Worm (Caenorhabditis elegans) whole organism, L4 larva: ENCODE data around the gene Y38E10A.34.

Experiments
- ZK546.5 ChIP-seq, 2 experiments: sonication (generic microtip); optimal IDR thresholded peaks; 2 replicates each; lab custom pipeline; 2017; ENCODE audit warnings: missing biosample characterization in 2 of 2, missing genetic modification characterization in 2 of 2
- aly-2 ChIP-seq: sonication (generic microtip); optimal IDR thresholded peaks from 2 replicates; lab custom pipeline; 2018; ENCODE audit warnings: missing biosample characterization, missing genetic modification characterization
- arid-1 ChIP-seq: fragments of 200-800 bp; sonication (Bioruptor generic); conservative IDR thresholded peaks from 2 replicates; pipeline ENCODE4 v1.3.6; 2022; ENCODE audit warnings: missing genetic modification reagents, missing genetic modification characterization, missing compliant biosample characterization
- attf-4 ChIP-seq: sonication (generic microtip); optimal IDR thresholded peaks from 3 replicates; lab custom pipeline; 2017; ENCODE audit warnings: missing biosample characterization, missing genetic modification characterization
- fos-1 ChIP-seq: fragments of 150-350 bp; optimal IDR thresholded peaks from 2 replicates; lab custom pipeline; 2014; ENCODE audit warnings: missing biosample characterization, missing genetic modification characterization
- nhr-10 ChIP-seq: fragments of 150-350 bp; optimal IDR thresholded peaks from 2 replicates; lab custom pipeline; 2014; ENCODE audit warnings: missing biosample characterization, missing genetic modification characterization
- nhr-102 ChIP-seq: sonication (generic microtip); optimal IDR thresholded peaks from 2 replicates; lab custom pipeline; 2016; ENCODE audit warnings: mild to moderate bottlenecking, missing genetic modification characterization, moderate library complexity, missing compliant biosample characterization
- nhr-41 ChIP-seq: fragments of 200-800 bp; sonication (Bioruptor generic); IDR thresholded peaks from 2 replicates; pipeline ENCODE4 v1.3.6; 2022; ENCODE audit warnings: missing genetic modification reagents, missing genetic modification characterization, missing compliant biosample characterization
- nhr-48 ChIP-seq: sonication (generic microtip); optimal IDR thresholded peaks from 2 replicates; lab custom pipeline; 2016; ENCODE audit warnings: mild to moderate bottlenecking, missing genetic modification characterization, missing compliant biosample characterization
- unc-130 ChIP-seq: sonication (generic microtip); optimal IDR thresholded peaks from 2 replicates; lab custom pipeline; 2016; ENCODE audit warnings: missing genetic modification reagents, missing genetic modification characterization, missing compliant biosample characterization
- unc-62 ChIP-seq, 3 experiments: fragments of 150-350 bp in 1 of 3; sonication (generic microtip); optimal IDR thresholded peaks in 2 of 3; peaks in 1 of 3; 1 replicate in 1 of 3; 2 replicates in 2 of 3; lab custom pipeline; 2014 to 2017; ENCODE audit warnings: missing biosample characterization in 3 of 3, missing genetic modification characterization in 3 of 3, missing genetic modification reagents in 3 of 3, missing genotype in 1 of 3
- zag-1 ChIP-seq: fragments of 150-350 bp; optimal IDR thresholded peaks from 2 replicates; lab custom pipeline; 2014; ENCODE audit warnings: missing biosample characterization, missing genetic modification characterization

- TF ChIP-seq nhr-102 (tag; lab: Kevin White, UChicago) (no peak), ZK546.5 (tag; optimal IDR thresholded peaks at IDR 0.05; lab: Kevin White, UChicago) (no peak), unc-130 (GFP tag; lab: Kevin White, UChicago) (no peak), attf-4 (no peak), nhr-41 (GFP tag; lab: Robert Waterston, UW) (no peak), fos-1 (tag; lab: Kevin White, UChicago) (no peak), unc-62 (GFP tag; optimal IDR thresholded peaks at IDR 0.05 in 1 of 2; lab: Kevin White, UChicago) (no peak), unc-62 (tag; optimal IDR thresholded peaks at IDR 0.05; lab: Kevin White, UChicago) (no peak), arid-1 (no peak), nhr-48 (tag; lab: Kevin White, UChicago) (no peak), zag-1 (tag; lab: Kevin White, UChicago) (no peak), aly-2 (tag; lab: Kevin White, UChicago) (no peak), nhr-10 (tag; lab: Kevin White, UChicago) (no peak)
Observed at ce11 chrII:12658409-12658808, 27.4 kb downstream of the Y38E10A.34 start.
